Fruit fly (Drosophila melanogaster): Measurements from ENCODE around the gene Anp.

DNA sequence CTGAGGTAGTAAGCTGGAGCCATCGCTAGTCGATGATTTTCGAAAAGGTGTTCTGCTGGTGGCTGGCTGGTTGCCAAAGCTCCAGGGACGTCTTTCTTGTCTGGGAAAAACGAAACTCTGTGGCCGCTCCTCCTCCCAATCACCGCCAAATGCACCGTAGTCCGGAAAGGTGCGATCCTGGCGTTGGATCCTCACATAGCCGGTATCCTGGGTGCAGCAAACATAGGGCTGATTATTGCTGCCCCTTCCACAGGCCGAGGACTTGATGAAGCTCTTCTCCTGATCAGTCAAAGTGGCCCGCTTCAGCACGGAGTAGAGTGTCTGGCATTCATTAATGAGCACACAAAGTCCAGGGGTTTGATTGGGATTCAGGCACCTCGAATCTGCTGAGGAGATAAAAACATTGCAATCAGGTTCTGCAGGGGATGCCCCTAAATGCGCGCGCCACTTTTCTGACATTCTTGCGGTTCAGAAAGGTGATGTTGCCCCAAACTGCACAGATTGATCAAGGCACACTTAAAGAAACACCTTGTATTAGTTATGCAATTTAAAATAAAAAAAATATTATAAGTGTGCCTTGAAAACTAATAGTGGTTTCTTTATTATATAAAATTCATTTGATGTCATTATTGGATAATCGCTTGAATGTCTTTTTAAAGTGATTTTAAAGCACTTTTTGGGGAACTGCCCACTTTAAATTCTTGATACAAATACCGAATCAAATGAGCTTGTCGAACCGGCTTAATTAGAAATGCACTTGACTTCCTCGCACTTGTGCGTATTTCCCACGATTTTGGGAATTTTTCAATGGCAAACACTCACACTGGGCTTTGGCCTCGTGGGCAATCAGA is 36.2 kb downstream of the Anp start:
- TF ChIP-seq Eip78C (GFP tag) (peak; percentile 86), CG6808 (GFP tag; optimal IDR thresholded peaks at IDR 0.05) (no peak), pdm3 (GFP tag; optimal IDR thresholded peaks at IDR 0.05) (no peak), CG15336 (GFP tag; IDR thresholded peaks at IDR 0.05) (no peak), CG8119 (GFP tag; IDR thresholded peaks at IDR 0.05) (no peak), acj6 (GFP tag; optimal IDR thresholded peaks at IDR 0.05) (no peak), CG1621 (tag; optimal IDR thresholded peaks at IDR 0.05) (no peak), CG10669 (GFP tag; optimal IDR thresholded peaks at IDR 0.05) (no peak), CG6276 (GFP tag; optimal IDR thresholded peaks at IDR 0.05) (no peak), CG11902 (GFP tag; optimal IDR thresholded peaks at IDR 0.05) (no peak), CG10631 (GFP tag; optimal IDR thresholded peaks at IDR 0.05) (no peak), Met (GFP tag; optimal IDR thresholded peaks at IDR 0.05) (peak; percentile 17), Gug (GFP tag; IDR thresholded peaks at IDR 0.05) (no peak), OdsH (GFP tag; optimal IDR thresholded peaks at IDR 0.05) (no peak)
